Fruit fly (Drosophila melanogaster): ENCODE results near the gene CG43675.
A peak's percentile ranks its signal among the peaks of the same experiment; 100 is the strongest.

DNA sequence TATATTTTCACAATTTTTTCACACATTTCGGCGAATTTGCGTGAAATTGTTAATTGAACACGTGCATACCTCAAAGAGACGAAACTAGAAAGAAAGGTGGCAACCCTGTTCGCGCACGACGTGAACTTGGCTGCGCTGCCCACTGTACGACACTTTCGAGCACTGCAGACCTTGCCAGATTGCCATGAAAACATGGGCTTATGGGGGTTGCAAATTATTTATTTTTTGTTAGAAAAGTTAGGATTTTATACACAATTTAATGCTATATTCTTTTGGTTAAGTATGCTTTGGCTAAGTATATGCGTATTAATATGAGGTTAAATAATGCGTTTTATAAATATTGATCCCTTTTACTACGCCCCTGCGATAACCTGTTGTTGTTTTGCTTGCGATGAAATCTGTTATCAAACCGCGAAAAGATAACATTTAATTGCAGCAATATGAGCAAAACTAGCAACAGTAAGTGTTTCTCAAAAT lies 45.9 kb downstream of the CG43675 start, which contains the start of the genes RpL34b and CG8132:
- TF ChIP-seq CG8478 (optimal IDR thresholded peaks at IDR 0.05) (no peak), CTCF (optimal IDR thresholded peaks at IDR 0.05) (peak; percentile 29 to 31)
